Fruit fly (Drosophila melanogaster) whole organism, embryonic: Measurements from ENCODE around the gene sif.

Experiments used
- Atf6 ChIP-seq: fragments of 200-800 bp; sonication (Bioruptor generic); IDR thresholded peaks from 2 replicates; pipeline ENCODE4 v1.3.6; 2022; ENCODE audit warnings: missing biosample characterization, missing genetic modification characterization
- BEAF-32 ChIP-seq: fragments of 200-800 bp; sonication (Bioruptor generic); optimal IDR thresholded peaks from 3 replicates; lab custom pipeline; 2017; ENCODE audit warnings: missing biosample characterization, missing genetic modification characterization, mild to moderate bottlenecking, moderate library complexity, missing genetic modification reagents
- CG1024 ChIP-seq: fragments of 200-800 bp; sonication (Bioruptor generic); IDR thresholded peaks from 2 replicates; pipeline ENCODE4 v1.3.6; 2022; ENCODE audit warnings: missing biosample characterization, missing genetic modification characterization
- CG1233 ChIP-seq: fragments of 200-800 bp; sonication (Bioruptor generic); optimal IDR thresholded peaks from 4 replicates; lab custom pipeline; 2018; ENCODE audit warnings: missing biosample characterization, mild to moderate bottlenecking, missing genetic modification characterization
- CG13123 ChIP-seq: fragments of 200-800 bp; sonication (Bioruptor generic); optimal IDR thresholded peaks from 2 replicates; lab custom pipeline; 2016; ENCODE audit warnings: missing biosample characterization, missing genetic modification characterization
- CG13287 ChIP-seq: fragments of 200-800 bp; sonication (Bioruptor generic); IDR thresholded peaks from 2 replicates; pipeline ENCODE4 v1.3.6; 2022; ENCODE audit warnings: missing biosample characterization, missing genetic modification characterization; ENCODE audit not compliant: partially characterized antibody
- CG1529 ChIP-seq: fragments of 200-800 bp; sonication (Bioruptor generic); optimal IDR thresholded peaks from 3 replicates; lab custom pipeline; 2018; ENCODE audit warnings: missing biosample characterization, missing genetic modification characterization
- CG16815 ChIP-seq: fragments of 200-800 bp; sonication (Bioruptor generic); optimal IDR thresholded peaks from 3 replicates; lab custom pipeline; 2017; ENCODE audit warnings: missing biosample characterization, mild to moderate bottlenecking, missing genetic modification characterization
- CG17385 ChIP-seq: fragments of 200-800 bp; sonication (Bioruptor generic); optimal IDR thresholded peaks from 3 replicates; lab custom pipeline; 2018; ENCODE audit warnings: missing biosample characterization, mild to moderate bottlenecking, missing genetic modification characterization
- CG2202 ChIP-seq: fragments of 200-800 bp; sonication (Bioruptor generic); optimal IDR thresholded peaks from 2 replicates; lab custom pipeline; 2018; ENCODE audit warnings: missing biosample characterization, mild to moderate bottlenecking, missing genetic modification characterization
- CG2889 ChIP-seq: fragments of 200-800 bp; sonication (Bioruptor generic); IDR thresholded peaks from 3 replicates; pipeline ENCODE4 v1.3.6; 2022; ENCODE audit warnings: missing biosample characterization, missing genetic modification characterization
- CG30403 ChIP-seq: fragments of 200-800 bp; sonication (Bioruptor generic); optimal IDR thresholded peaks from 3 replicates; lab custom pipeline; 2016; ENCODE audit warnings: missing biosample characterization, missing genetic modification characterization
- CG3065 ChIP-seq: fragments of 200-800 bp; sonication (Bioruptor generic); optimal IDR thresholded peaks from 2 replicates; lab custom pipeline; 2016; ENCODE audit warnings: missing biosample characterization, missing genetic modification characterization
- CG3163 ChIP-seq: fragments of 200-800 bp; sonication (Bioruptor generic); optimal IDR thresholded peaks from 3 replicates; lab custom pipeline; 2016; ENCODE audit warnings: missing biosample characterization, missing genetic modification characterization
- CG33213 ChIP-seq: fragments of 200-800 bp; sonication (Bioruptor generic); optimal IDR thresholded peaks from 3 replicates; lab custom pipeline; 2016; ENCODE audit warnings: missing biosample characterization, missing genetic modification characterization
- CG4282 ChIP-seq: fragments of 200-800 bp; sonication (Bioruptor generic); optimal IDR thresholded peaks from 2 replicates; lab custom pipeline; 2016; ENCODE audit warnings: missing biosample characterization, missing genetic modification characterization
- CG6175 ChIP-seq: fragments of 200-800 bp; sonication (Bioruptor generic); IDR thresholded peaks from 3 replicates; pipeline ENCODE4 v1.3.6; 2022; ENCODE audit warnings: missing biosample characterization, missing genetic modification characterization
- CG6791 ChIP-seq: fragments of 200-800 bp; sonication (Bioruptor generic); IDR thresholded peaks from 3 replicates; pipeline ENCODE4 v1.3.6; 2022; ENCODE audit warnings: missing biosample characterization, missing genetic modification characterization; ENCODE audit not compliant: partially characterized antibody
- CG7271 ChIP-seq: fragments of 200-800 bp; sonication (Bioruptor generic); optimal IDR thresholded peaks from 2 replicates; lab custom pipeline; 2018; ENCODE audit warnings: missing biosample characterization, mild to moderate bottlenecking, missing genetic modification characterization, moderate library complexity
- CG7357 ChIP-seq: fragments of 200-800 bp; sonication (Bioruptor generic); IDR thresholded peaks from 3 replicates; pipeline ENCODE4 v1.3.6; 2022; ENCODE audit warnings: missing biosample characterization, missing genetic modification characterization
- CG9727 ChIP-seq: fragments of 200-800 bp; sonication (Bioruptor generic); optimal IDR thresholded peaks from 3 replicates; lab custom pipeline; 2017; ENCODE audit warnings: missing biosample characterization, mild to moderate bottlenecking, missing genetic modification characterization
- CHES-1-like ChIP-seq: fragments of 200-800 bp; sonication (Bioruptor generic); optimal IDR thresholded peaks from 2 replicates; lab custom pipeline; 2016; ENCODE audit warnings: missing biosample characterization, missing genetic modification characterization
- Dip2 ChIP-seq: fragments of 200-800 bp; sonication (Bioruptor generic); IDR thresholded peaks from 2 replicates; pipeline ENCODE4 v1.3.6; 2022; ENCODE audit warnings: missing biosample characterization, missing genetic modification characterization
- HLHmδ ChIP-seq: fragments of 200-800 bp; sonication (Bioruptor generic); optimal IDR thresholded peaks from 2 replicates; lab custom pipeline; 2018; ENCODE audit warnings: missing biosample characterization, mild to moderate bottlenecking, missing genetic modification characterization, moderate library complexity
- MTF-1 ChIP-seq: fragments of 200-800 bp; sonication (Bioruptor generic); optimal IDR thresholded peaks from 2 replicates; lab custom pipeline; 2018; ENCODE audit warnings: missing biosample characterization, mild to moderate bottlenecking, missing genetic modification characterization, borderline replicate concordance
- Med ChIP-seq: fragments of 200-800 bp; sonication (Bioruptor generic); peaks from one replicate; lab custom pipeline; 2016; ENCODE audit warnings: missing biosample characterization, missing genetic modification characterization, mild to moderate bottlenecking, inconsistent platforms, moderate library complexity
- Six4 ChIP-seq: fragments of 200-800 bp; sonication (Bioruptor generic); optimal IDR thresholded peaks from 2 replicates; lab custom pipeline; 2016; ENCODE audit warnings: missing biosample characterization, missing genetic modification characterization
- TFAM ChIP-seq: fragments of 200-800 bp; sonication (Bioruptor generic); optimal IDR thresholded peaks from 2 replicates; lab custom pipeline; 2017; ENCODE audit warnings: missing biosample characterization, missing genetic modification characterization, inconsistent platforms
- Tbp ChIP-seq: fragments of >200 bp; optimal IDR thresholded peaks from 2 replicates; lab custom pipeline; 2018; ENCODE audit warnings: missing biosample characterization, missing genetic modification characterization
- Trl ChIP-seq, 3 experiments: fragments of >200 bp in 2 of 3; fragments of 200-800 bp in 1 of 3; sonication (Bioruptor generic) in 1 of 3; optimal IDR thresholded peaks; 2 replicates in 1 of 3; 3 replicates in 2 of 3; lab custom pipeline; 2016 to 2017; ENCODE audit warnings: missing biosample characterization in 1 of 3, missing genetic modification characterization in 1 of 3
- Vsx1 ChIP-seq: fragments of 200-800 bp; sonication (Bioruptor generic); optimal IDR thresholded peaks from 2 replicates; lab custom pipeline; 2017; ENCODE audit warnings: missing biosample characterization, mild to moderate bottlenecking, missing genetic modification characterization, missing genetic modification reagents
- btn ChIP-seq: fragments of 200-800 bp; sonication (Bioruptor generic); optimal IDR thresholded peaks from 2 replicates; lab custom pipeline; 2016; ENCODE audit warnings: missing biosample characterization, missing genetic modification characterization
- crol ChIP-seq: fragments of 200-800 bp; sonication (Bioruptor generic); IDR thresholded peaks from 2 replicates; pipeline ENCODE4 v1.3.6; 2022; ENCODE audit warnings: missing biosample characterization, missing genetic modification characterization
- disco-r ChIP-seq: fragments of 200-800 bp; sonication (Bioruptor generic); optimal IDR thresholded peaks from 2 replicates; lab custom pipeline; 2016; ENCODE audit warnings: missing biosample characterization, missing genetic modification characterization
- gcm ChIP-seq: fragments of 200-800 bp; sonication (Bioruptor generic); optimal IDR thresholded peaks from 2 replicates; lab custom pipeline; 2019; ENCODE audit warnings: missing biosample characterization, mild to moderate bottlenecking, missing genetic modification characterization, moderate library complexity
- gt ChIP-seq: fragments of 200-800 bp; sonication (Bioruptor generic); IDR thresholded peaks from 2 replicates; pipeline ENCODE4 v1.3.6; 2022; ENCODE audit warnings: missing biosample characterization, missing genetic modification characterization
- hbn ChIP-seq: fragments of 200-800 bp; sonication (Bioruptor generic); IDR thresholded peaks from 2 replicates; pipeline ENCODE4 v1.3.6; 2022; ENCODE audit warnings: missing biosample characterization, missing genetic modification characterization; ENCODE audit not compliant: partially characterized antibody
- mam ChIP-seq: fragments of 200-800 bp; sonication (Bioruptor generic); optimal IDR thresholded peaks from 3 replicates; lab custom pipeline; 2016; ENCODE audit warnings: missing biosample characterization, missing genetic modification characterization
- org-1 ChIP-seq: fragments of 200-800 bp; sonication (Bioruptor generic); optimal IDR thresholded peaks from 2 replicates; lab custom pipeline; 2017; ENCODE audit warnings: missing biosample characterization, missing genetic modification characterization
- pb ChIP-seq: fragments of 200-800 bp; sonication (Bioruptor generic); optimal IDR thresholded peaks from 3 replicates; lab custom pipeline; 2016; ENCODE audit warnings: missing biosample characterization, missing genetic modification characterization
- peb ChIP-seq: fragments of 200-800 bp; sonication (Bioruptor generic); IDR thresholded peaks from 2 replicates; pipeline ENCODE4 v1.3.6; 2022; ENCODE audit warnings: missing biosample characterization, missing genetic modification characterization
- pfk ChIP-seq: fragments of 200-800 bp; sonication (Bioruptor generic); optimal IDR thresholded peaks from 2 replicates; lab custom pipeline; 2018; ENCODE audit warnings: missing biosample characterization, mild to moderate bottlenecking, missing genetic modification characterization, moderate library complexity
- phol ChIP-seq: fragments of 200-800 bp; sonication (Bioruptor generic); optimal IDR thresholded peaks from 3 replicates; lab custom pipeline; 2018; ENCODE audit warnings: missing biosample characterization, mild to moderate bottlenecking, missing genetic modification characterization, moderate library complexity
- pnt ChIP-seq: fragments of 200-800 bp; sonication (Bioruptor generic); optimal IDR thresholded peaks from 3 replicates; lab custom pipeline; 2016; ENCODE audit warnings: missing biosample characterization, missing genetic modification characterization
- prd ChIP-seq, 3 experiments: fragments of >200 bp in 2 of 3; fragments of 200-800 bp in 1 of 3; sonication (Bioruptor generic) in 1 of 3; optimal IDR thresholded peaks in 2 of 3; IDR thresholded peaks in 1 of 3; 2 replicates in 2 of 3; 3 replicates in 1 of 3; pipeline versions ENCODE4 v1.3.6 to Lab custom; 2017 to 2022; ENCODE audit warnings: missing biosample characterization in 1 of 3, missing genetic modification characterization in 1 of 3
- schlank ChIP-seq: fragments of 200-800 bp; sonication (Bioruptor generic); optimal IDR thresholded peaks from 2 replicates; lab custom pipeline; 2018; ENCODE audit warnings: missing biosample characterization, mild to moderate bottlenecking, missing genetic modification characterization
- seq ChIP-seq: fragments of 200-800 bp; sonication (Bioruptor generic); IDR thresholded peaks from 2 replicates; pipeline ENCODE4 v1.3.6; 2022; ENCODE audit warnings: missing biosample characterization, missing genetic modification characterization
- sim ChIP-seq: fragments of 200-800 bp; sonication (Bioruptor generic); IDR thresholded peaks from 2 replicates; pipeline ENCODE4 v1.3.6; 2022; ENCODE audit warnings: missing biosample characterization, missing genetic modification characterization
- slp2 ChIP-seq: fragments of 200-800 bp; sonication (Bioruptor generic); optimal IDR thresholded peaks from 2 replicates; lab custom pipeline; 2016; ENCODE audit warnings: missing biosample characterization, missing genetic modification characterization
- unc-4 ChIP-seq: fragments of 200-800 bp; sonication (Bioruptor generic); IDR thresholded peaks from 2 replicates; pipeline ENCODE4 v1.3.6; 2022; ENCODE audit warnings: missing biosample characterization, missing genetic modification characterization; ENCODE audit not compliant: partially characterized antibody
- zfh2 ChIP-seq: fragments of 200-800 bp; sonication (Bioruptor generic); optimal IDR thresholded peaks from 2 replicates; lab custom pipeline; 2016; ENCODE audit warnings: missing biosample characterization, missing genetic modification characterization

Gene sif

dm6 chr3L:5793967-5794366, 136.3 kb downstream of the sif start, which contains the start of gene Bre1 (continued):
- peak; percentile 45 for TF ChIP-seq gcm (GFP tag; lab: Kevin White, UChicago)
- no peak for TF ChIP-seq CG13123 (GFP tag; lab: Kevin White, UChicago)
- no peak for TF ChIP-seq sim (GFP tag; lab: Robert Waterston, UW)
- no peak for TF ChIP-seq Trl (optimal IDR thresholded peaks at IDR 0.05; lab: Kevin White, UChicago)
- TF ChIP-seq Trl (GFP tag; optimal IDR thresholded peaks at IDR 0.05; lab: Kevin White, UChicago) = no peak
- TF ChIP-seq pb (GFP tag; lab: Kevin White, UChicago) = no peak
- TF ChIP-seq pfk (GFP tag; lab: Kevin White, UChicago) = no peak
- TF ChIP-seq zfh2 (GFP tag; lab: Kevin White, UChicago) = no peak
- TF ChIP-seq CG13287 (GFP tag; lab: Robert Waterston, UW) = peak; percentile 87
- TF ChIP-seq crol = no peak
- no peak for TF ChIP-seq MTF-1
- TF ChIP-seq CG6791 (GFP tag; lab: Robert Waterston, UW) = peak; percentile 72; the same call in 2 of the 3 replicates
- no peak for TF ChIP-seq CG16815
- no peak for TF ChIP-seq CG7357 (GFP tag; lab: Robert Waterston, UW)
- TF ChIP-seq CG3065 (GFP tag; lab: Kevin White, UChicago) = no peak
- TF ChIP-seq mam = no peak
- TF ChIP-seq prd (optimal IDR thresholded peaks at IDR 0.05; lab: Kevin White, UChicago) = no peak
- 0 out of 3 replicates have a peak, but pooled peaks have one; percentile 23 for TF ChIP-seq prd (GFP tag; IDR thresholded peaks at IDR 0.05; lab: Robert Waterston, UW)
- TF ChIP-seq CG1024 (GFP tag; lab: Robert Waterston, UW) = no peak
- TF ChIP-seq Atf6 = no peak
- TF ChIP-seq CG4282 (GFP tag; lab: Kevin White, UChicago) = no peak
- TF ChIP-seq pnt (GFP tag; lab: Kevin White, UChicago) = no peak
- no peak for TF ChIP-seq CG17385
- no peak for TF ChIP-seq TFAM (GFP tag; lab: Kevin White, UChicago)
- TF ChIP-seq schlank (tag; lab: Kevin White, UChicago) = no peak
- TF ChIP-seq seq (GFP tag; lab: Robert Waterston, UW) = no peak
- TF ChIP-seq phol (tag; lab: Kevin White, UChicago) = peak; percentile 72
- peak; percentile 80; the same call in 1 of the 2 replicates for TF ChIP-seq unc-4 (GFP tag; lab: Robert Waterston, UW)
- no peak for TF ChIP-seq CG33213
- no peak for TF ChIP-seq Tbp
- no peak for TF ChIP-seq Dip2 (GFP tag; lab: Robert Waterston, UW)
- no peak for TF ChIP-seq Six4 (GFP tag; lab: Kevin White, UChicago)
- no peak for TF ChIP-seq CG9727
- no peak for TF ChIP-seq CG1529 (GFP tag; lab: Kevin White, UChicago)
- TF ChIP-seq hbn (GFP tag; lab: Robert Waterston, UW) = peak; percentile 78
- no peak for TF ChIP-seq CG3163
- TF ChIP-seq Med (GFP tag; lab: Kevin White, UChicago) = peak; percentile 50
- TF ChIP-seq CG2889 (GFP tag; lab: Robert Waterston, UW) = no peak
- TF ChIP-seq Vsx1 (GFP tag; lab: Kevin White, UChicago) = no peak
- no peak for TF ChIP-seq gt (GFP tag; lab: Robert Waterston, UW)
- no peak for TF ChIP-seq disco-r (GFP tag; lab: Kevin White, UChicago)
- no peak for TF ChIP-seq btn
- TF ChIP-seq slp2 (GFP tag; lab: Kevin White, UChicago) = no peak
- TF ChIP-seq org-1 (GFP tag; lab: Kevin White, UChicago) = no peak
- no peak for TF ChIP-seq CG7271 (tag; lab: Kevin White, UChicago)
- no peak for TF ChIP-seq CG30403
- peak; percentile 84 for TF ChIP-seq BEAF-32 (GFP tag; lab: Kevin White, UChicago)
- TF ChIP-seq CG1233 (GFP tag; lab: Kevin White, UChicago) = no peak
- no peak for TF ChIP-seq CG6175 (GFP tag; lab: Robert Waterston, UW)
- no peak for TF ChIP-seq peb (GFP tag; lab: Robert Waterston, UW)
- TF ChIP-seq CHES-1-like (GFP tag; lab: Kevin White, UChicago) = no peak
- TF ChIP-seq HLHmδ (GFP tag; lab: Kevin White, UChicago) = no peak
- TF ChIP-seq CG2202 (tag; lab: Kevin White, UChicago) = no peak
